Worm (Caenorhabditis elegans) whole organism, mixed stage, embryonic: ENCODE measurements around the gene nlp-1.

Source experiments
- bed-3 ChIP-seq: fragments of 200-800 bp; sonication (Bioruptor generic); optimal IDR thresholded peaks from 3 replicates; lab custom pipeline; 2018; ENCODE audit warnings: mild to moderate bottlenecking, missing genetic modification characterization, moderate library complexity, missing compliant biosample characterization
- blmp-1 ChIP-seq: fragments of 150-350 bp; optimal IDR thresholded peaks from 2 replicates; lab custom pipeline; 2014; ENCODE audit warnings: missing biosample characterization, missing genetic modification characterization
- ceh-39 ChIP-seq: fragments of 150-350 bp; optimal IDR thresholded peaks from 2 replicates; lab custom pipeline; 2014; ENCODE audit warnings: missing biosample characterization, missing genetic modification characterization
- ceh-43 ChIP-seq: fragments of 200-800 bp; sonication (Bioruptor generic); optimal IDR thresholded peaks from 2 replicates; lab custom pipeline; 2018; ENCODE audit warnings: mild to moderate bottlenecking, missing genetic modification characterization, moderate library complexity, missing compliant biosample characterization
- ceh-83 ChIP-seq: fragments of 200-800 bp; sonication (Bioruptor generic); optimal IDR thresholded peaks from 2 replicates; lab custom pipeline; 2018; ENCODE audit warnings: mild to moderate bottlenecking, missing genetic modification characterization, missing compliant biosample characterization
- ces-1 ChIP-seq: fragments of 150-350 bp; optimal IDR thresholded peaks from 2 replicates; lab custom pipeline; 2014; ENCODE audit warnings: missing biosample characterization, missing genetic modification reagents, missing genetic modification characterization
- cnd-1 ChIP-seq: fragments of 200-800 bp; sonication (Bioruptor generic); optimal IDR thresholded peaks from 2 replicates; lab custom pipeline; 2018; ENCODE audit warnings: mild to moderate bottlenecking, missing genetic modification characterization, missing compliant biosample characterization
- drap-1 ChIP-seq: fragments of 200-800 bp; sonication (Bioruptor generic); optimal IDR thresholded peaks from 3 replicates; lab custom pipeline; 2018; ENCODE audit warnings: mild to moderate bottlenecking, missing genetic modification characterization, missing compliant biosample characterization
- elt-1 ChIP-seq: sonication (generic microtip); optimal IDR thresholded peaks from 2 replicates; lab custom pipeline; 2017; ENCODE audit warnings: missing genetic modification characterization, mild to moderate bottlenecking, missing compliant biosample characterization, antibody characterized with exemption, moderate library complexity, borderline replicate concordance; ENCODE audit not compliant: insufficient read depth
- elt-3 ChIP-seq: fragments of 150-350 bp; optimal IDR thresholded peaks from 2 replicates; lab custom pipeline; 2014; ENCODE audit warnings: missing biosample characterization, missing genetic modification characterization
- flh-1 ChIP-seq: fragments of 200-800 bp; sonication (Bioruptor generic); optimal IDR thresholded peaks from 2 replicates; lab custom pipeline; 2018; ENCODE audit warnings: mild to moderate bottlenecking, missing genetic modification characterization, moderate library complexity, missing compliant biosample characterization
- ham-2 ChIP-seq: fragments of 200-800 bp; sonication (Bioruptor generic); optimal IDR thresholded peaks from 2 replicates; lab custom pipeline; 2018; ENCODE audit warnings: mild to moderate bottlenecking, missing genetic modification characterization, missing compliant biosample characterization
- hlh-1 ChIP-seq: fragments of 150-350 bp; optimal IDR thresholded peaks from 2 replicates; lab custom pipeline; 2014; ENCODE audit warnings: missing biosample characterization, missing genetic modification reagents, missing genetic modification characterization
- lin-13 ChIP-seq: fragments of 150-350 bp; optimal IDR thresholded peaks from 2 replicates; lab custom pipeline; 2014; ENCODE audit warnings: missing biosample characterization, missing genetic modification characterization
- lin-32 ChIP-seq: fragments of 200-800 bp; sonication (Bioruptor generic); optimal IDR thresholded peaks from 2 replicates; lab custom pipeline; 2018; ENCODE audit warnings: mild to moderate bottlenecking, missing genetic modification characterization, missing compliant biosample characterization
- lsy-2 ChIP-seq: fragments of 150-350 bp; optimal IDR thresholded peaks from 2 replicates; lab custom pipeline; 2014; ENCODE audit warnings: missing biosample characterization, missing genetic modification characterization
- mab-5 ChIP-seq: fragments of 150-350 bp; optimal IDR thresholded peaks from 2 replicates; lab custom pipeline; 2014; ENCODE audit warnings: missing biosample characterization, missing genetic modification characterization
- mep-1 ChIP-seq: fragments of 150-350 bp; optimal IDR thresholded peaks from 2 replicates; lab custom pipeline; 2017; ENCODE audit warnings: missing biosample characterization, missing genetic modification reagents, missing genetic modification characterization, inconsistent platforms
- mls-2 ChIP-seq: sonication (generic microtip); optimal IDR thresholded peaks from 2 replicates; lab custom pipeline; 2016; ENCODE audit warnings: mild to moderate bottlenecking, missing genetic modification characterization, moderate library complexity, missing compliant biosample characterization
- nhr-2 ChIP-seq: fragments of 150-350 bp; optimal IDR thresholded peaks from 2 replicates; lab custom pipeline; 2014; ENCODE audit warnings: missing biosample characterization, missing genetic modification characterization
- nhr-237 ChIP-seq: fragments of 150-350 bp; optimal IDR thresholded peaks from 2 replicates; lab custom pipeline; 2014; ENCODE audit warnings: missing biosample characterization, missing genetic modification characterization
- nhr-28 ChIP-seq: fragments of 150-350 bp; optimal IDR thresholded peaks from 2 replicates; lab custom pipeline; 2014; ENCODE audit warnings: missing biosample characterization, missing genetic modification characterization
- nhr-76 ChIP-seq: sonication (generic microtip); optimal IDR thresholded peaks from 2 replicates; lab custom pipeline; 2017; ENCODE audit warnings: missing biosample characterization, missing genetic modification characterization
- pha-4 ChIP-seq: fragments of 150-350 bp; optimal IDR thresholded peaks from 2 replicates; lab custom pipeline; 2018; ENCODE audit warnings: missing biosample characterization, missing genetic modification reagents, missing genetic modification characterization
- sem-2 ChIP-seq: fragments of 200-800 bp; sonication (Bioruptor generic); optimal IDR thresholded peaks from 2 replicates; lab custom pipeline; 2018; ENCODE audit warnings: mild to moderate bottlenecking, missing genetic modification characterization, missing compliant biosample characterization
- snpc-4 ChIP-seq: fragments of 150-350 bp; optimal IDR thresholded peaks from 2 replicates; lab custom pipeline; 2014; ENCODE audit warnings: missing biosample characterization, missing genetic modification characterization
- sptf-1 ChIP-seq: sonication (generic microtip); optimal IDR thresholded peaks from 2 replicates; lab custom pipeline; 2017; ENCODE audit warnings: mild to moderate bottlenecking, missing genetic modification characterization, moderate library complexity, missing compliant biosample characterization
- tbx-8 ChIP-seq: fragments of 200-800 bp; sonication (Bioruptor generic); optimal IDR thresholded peaks from 2 replicates; lab custom pipeline; 2018; ENCODE audit warnings: mild to moderate bottlenecking, missing genetic modification characterization, moderate library complexity, missing compliant biosample characterization
- unc-120 ChIP-seq: sonication (generic microtip); optimal IDR thresholded peaks from 2 replicates; lab custom pipeline; 2017; ENCODE audit warnings: missing genetic modification characterization, missing compliant biosample characterization; ENCODE audit not compliant: poor library complexity, severe bottlenecking
- unc-39 ChIP-seq: fragments of 150-350 bp; optimal IDR thresholded peaks from 2 replicates; lab custom pipeline; 2014; ENCODE audit warnings: missing biosample characterization, missing genetic modification characterization
- unc-62 ChIP-seq: fragments of 150-350 bp; optimal IDR thresholded peaks from 2 replicates; lab custom pipeline; 2014; ENCODE audit warnings: missing biosample characterization, missing genetic modification reagents, missing genetic modification characterization
- zip-8 ChIP-seq: fragments of 150-350 bp; optimal IDR thresholded peaks from 2 replicates; lab custom pipeline; 2014; ENCODE audit warnings: missing biosample characterization, missing genetic modification characterization

The nlp-1 gene

DNA sequence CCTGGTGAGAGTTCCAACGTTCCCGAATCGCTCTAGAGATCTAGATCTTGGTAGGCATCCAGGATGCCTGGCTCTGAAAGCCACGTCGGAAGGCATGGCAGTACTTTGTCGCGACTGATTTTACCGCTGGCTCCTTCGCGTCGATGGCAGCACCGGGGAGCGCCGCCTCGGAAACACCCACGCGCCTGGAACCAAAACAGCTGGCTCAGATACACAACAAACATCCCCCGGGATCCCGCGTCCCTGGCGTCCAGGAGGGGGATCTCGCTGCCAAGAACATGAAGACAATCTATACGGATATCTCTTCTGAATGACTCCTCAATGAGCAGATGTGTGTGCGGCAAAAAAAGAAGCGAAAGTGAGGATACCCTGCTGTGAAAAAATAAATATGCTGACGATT lies 5.9 kb downstream of the nlp-1 start:
- TF ChIP-seq bed-3 (no peak), unc-120 (no peak), ces-1 (no peak), ceh-83 (no peak), ham-2 (GFP tag; lab: Kevin White, UChicago) (no peak), hlh-1 (tag; lab: Kevin White, UChicago) (peak; percentile 73), nhr-2 (no peak), sptf-1 (tag; lab: Kevin White, UChicago) (no peak)

DNA sequence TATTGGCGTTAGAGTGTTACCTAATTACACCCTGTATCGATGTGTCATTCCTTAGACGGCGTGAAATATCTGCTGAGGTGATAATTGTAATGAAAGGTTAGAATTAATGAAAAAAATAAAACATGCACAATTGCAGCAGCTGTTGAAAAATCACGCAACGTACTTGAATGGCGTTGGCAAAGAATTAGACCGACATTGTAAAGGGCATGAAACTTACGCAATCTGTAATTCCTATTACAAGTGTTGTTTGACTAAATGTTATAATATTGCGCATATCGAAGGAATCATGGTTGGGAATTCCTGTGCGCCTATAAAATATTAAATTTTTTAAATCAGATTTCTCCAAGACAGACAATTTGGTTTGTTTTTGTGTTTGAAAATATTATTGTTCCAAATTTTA lies 6.4 kb downstream of the nlp-1 start, which contains the start of gene tag-18:
TSS of gene tag-18 (minus strand) at position 305 of the 400 bp plus-strand sequence.
- TF ChIP-seq zip-8 (tag; lab: Kevin White, UChicago) (peak; percentile 86), lsy-2 (tag; lab: Kevin White, UChicago) (no peak), nhr-28 (tag; lab: Kevin White, UChicago) (no peak), tbx-8 (GFP tag; lab: Kevin White, UChicago) (no peak), flh-1 (no peak), nhr-2 (peak; percentile 82), ceh-39 (tag; lab: Kevin White, UChicago) (no peak), ceh-43 (no peak), nhr-76 (tag; lab: Kevin White, UChicago) (no peak), pha-4 (no peak)

DNA sequence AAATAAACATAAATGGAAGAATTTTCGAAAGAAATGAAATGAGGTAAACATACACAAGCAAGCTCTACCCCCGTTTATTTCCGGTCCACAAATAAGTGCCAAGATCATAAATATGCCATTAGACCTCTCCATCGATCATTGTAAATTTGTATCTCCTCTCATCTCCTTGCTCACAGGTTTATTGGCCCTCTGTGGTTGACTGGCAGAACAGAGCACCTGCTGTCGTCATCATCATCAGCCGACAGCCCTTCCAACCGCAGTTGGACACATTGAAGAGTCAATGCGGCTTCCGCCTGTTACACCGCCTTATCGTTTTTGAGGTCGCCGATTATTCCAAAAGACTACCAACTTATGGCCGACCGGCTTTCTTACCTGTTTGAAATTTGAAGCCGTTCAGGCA lies 11.2 kb downstream of the nlp-1 start:
- TF ChIP-seq nhr-2, result peak; percentile 66
- peak; percentile 85 for TF ChIP-seq unc-62
- TF ChIP-seq nhr-28 (tag; lab: Kevin White, UChicago), result no peak
- TF ChIP-seq ceh-83, result no peak
- no peak for TF ChIP-seq pha-4
- peak; percentile 88 for TF ChIP-seq hlh-1 (tag; lab: Kevin White, UChicago)

DNA sequence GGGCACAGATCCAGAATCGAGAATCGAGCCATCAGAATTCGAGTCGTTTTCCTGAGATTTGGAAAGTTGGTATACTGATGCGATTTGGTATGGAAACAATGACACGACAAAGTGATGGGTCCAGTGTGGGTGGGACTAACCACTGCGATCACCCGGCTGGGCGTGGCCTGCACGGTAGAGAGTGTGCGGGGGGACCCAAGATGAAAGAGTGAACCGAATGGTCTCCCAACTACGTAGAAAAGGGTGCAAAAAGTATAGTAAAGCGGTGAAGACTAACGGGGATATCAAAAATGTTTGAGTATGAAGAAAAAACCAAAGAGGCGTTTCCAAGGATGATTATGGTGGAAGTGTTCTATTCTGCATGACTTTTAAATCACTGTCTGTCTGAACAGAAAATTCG lies 14.8 kb downstream of the nlp-1 start, which contains the start of gene fkh-2:
TSS of gene fkh-2 (minus strand) at position 101 of the 400 bp plus-strand sequence.
- TF ChIP-seq nhr-2 (no peak), ceh-39 (tag; lab: Kevin White, UChicago) (no peak), tbx-8 (GFP tag; lab: Kevin White, UChicago) (no peak), nhr-237 (tag; lab: Kevin White, UChicago) (no peak), bed-3 (no peak), drap-1 (no peak), elt-1 (tag; lab: Kevin White, UChicago) (no peak), mep-1 (no peak), ceh-43 (no peak), ceh-83 (no peak), unc-39 (no peak), elt-3 (no peak)

DNA sequence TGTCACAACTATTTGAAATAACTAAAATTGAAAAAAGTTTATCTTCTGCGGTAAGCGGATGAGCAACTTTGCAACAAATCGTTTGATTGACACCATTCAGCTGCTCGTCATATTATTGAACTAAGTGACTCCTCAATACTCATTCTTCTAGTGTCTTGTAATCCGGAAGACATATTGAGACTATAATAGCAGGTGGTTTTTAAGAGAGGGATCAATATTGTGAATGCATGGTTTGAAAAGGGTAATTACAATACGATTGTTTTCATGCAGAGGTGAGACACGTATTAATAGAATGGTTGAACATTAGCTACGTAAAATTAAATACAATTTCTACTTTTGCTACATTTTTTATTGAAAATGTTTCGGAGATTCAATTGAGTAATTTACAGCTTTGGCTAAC lies 15.8 kb downstream of the nlp-1 start:
- TF ChIP-seq flh-1 (no peak), ceh-39 (tag; lab: Kevin White, UChicago) (no peak), elt-3 (no peak), sem-2 (GFP tag; lab: Kevin White, UChicago) (no peak), nhr-28 (tag; lab: Kevin White, UChicago) (no peak), mep-1 (no peak), nhr-2 (no peak), ceh-43 (no peak), ham-2 (GFP tag; lab: Kevin White, UChicago) (no peak), ces-1 (no peak), cnd-1 (no peak), pha-4 (no peak), blmp-1 (tag; lab: Kevin White, UChicago) (no peak), mab-5 (tag; lab: Kevin White, UChicago) (no peak), lin-13 (no peak), snpc-4 (tag; lab: Kevin White, UChicago) (no peak), mls-2 (no peak), lin-32 (GFP tag; lab: Kevin White, UChicago) (no peak), ceh-83 (no peak), unc-120 (no peak)
- TF ChIP-seq, all 35 proteins: peak for 0

DNA sequence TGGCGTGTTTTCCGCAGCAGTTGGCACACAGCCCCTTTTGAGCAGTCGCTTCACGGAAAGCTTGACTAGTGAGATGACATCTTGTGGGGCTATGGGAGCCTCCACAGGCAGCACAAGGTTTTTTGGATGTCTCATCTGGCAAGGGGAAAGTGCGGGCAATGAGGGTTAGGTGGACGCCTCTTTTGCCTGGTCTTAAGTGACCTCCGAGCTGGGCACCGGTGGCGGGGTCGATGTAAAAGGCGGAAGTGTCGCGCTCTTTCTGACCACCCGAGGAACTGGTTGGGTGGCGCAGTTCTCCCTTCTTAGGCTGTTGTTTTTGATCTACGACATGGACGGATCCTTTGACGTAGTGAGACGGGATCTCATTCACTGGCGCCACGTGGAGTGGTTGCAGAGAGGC lies 24.0 kb downstream of the nlp-1 start:
- TF ChIP-seq snpc-4 (tag; lab: Kevin White, UChicago) (no peak), flh-1 (no peak), elt-1 (tag; lab: Kevin White, UChicago) (no peak), unc-62 (no peak), drap-1 (no peak), lsy-2 (tag; lab: Kevin White, UChicago) (no peak), blmp-1 (tag; lab: Kevin White, UChicago) (no peak), mls-2 (no peak), ceh-39 (tag; lab: Kevin White, UChicago) (no peak), tbx-8 (GFP tag; lab: Kevin White, UChicago) (no peak), nhr-28 (tag; lab: Kevin White, UChicago) (no peak), ces-1 (no peak), ceh-43 (no peak), cnd-1 (no peak), mab-5 (tag; lab: Kevin White, UChicago) (no peak), pha-4 (no peak), nhr-76 (tag; lab: Kevin White, UChicago) (no peak), nhr-237 (tag; lab: Kevin White, UChicago) (no peak)
- TF ChIP-seq, all 35 proteins: peak for 0
